Worm (Caenorhabditis elegans): ENCODE results near the gene tyra-3.

ce11 chrX:4978103-4978502 lies 30.3 kb downstream of the tyra-3 start:
- TF ChIP-seq ham-2 (GFP tag; optimal IDR thresholded peaks at IDR 0.05), result no peak
- TF ChIP-seq elt-1 (tag; optimal IDR thresholded peaks at IDR 0.05; ENCODE audit: borderline replicate concordance, insufficient read depth), result no peak
- TF ChIP-seq snpc-4 (tag; optimal IDR thresholded peaks at IDR 0.05), result no peak
- no peak for TF ChIP-seq mab-5 (tag; optimal IDR thresholded peaks at IDR 0.05)
- TF ChIP-seq mep-1 (tag; optimal IDR thresholded peaks at IDR 0.05), result no peak
- TF ChIP-seq unc-62 (GFP tag; optimal IDR thresholded peaks at IDR 0.05), result no peak
- no peak for TF ChIP-seq blmp-1 (tag; optimal IDR thresholded peaks at IDR 0.05)
- no peak for TF ChIP-seq pha-4 (tag; optimal IDR thresholded peaks at IDR 0.05)
- no peak for TF ChIP-seq lin-13 (tag; optimal IDR thresholded peaks at IDR 0.05)
- no peak for TF ChIP-seq ztf-11 (tag; optimal IDR thresholded peaks at IDR 0.05)
- TF ChIP-seq lsy-2 (tag; optimal IDR thresholded peaks at IDR 0.05), result no peak
- TF ChIP-seq flh-1 (GFP tag; optimal IDR thresholded peaks at IDR 0.05), result no peak
- no peak for TF ChIP-seq unc-120 (tag; optimal IDR thresholded peaks at IDR 0.05; ENCODE audit: poor library complexity, severe bottlenecking)
- TF ChIP-seq nhr-237 (tag; optimal IDR thresholded peaks at IDR 0.05), result no peak
